Worm (Caenorhabditis elegans): ENCODE data around the gene ppk-3.

ce11 chrX:12943166-12943565 is 32.3 kb downstream of the ppk-3 start, which contains the start of gene gmap-2:
- TF ChIP-seq nhr-11 (tag; optimal IDR thresholded peaks at IDR 0.05) = no peak
- no peak for TF ChIP-seq ahr-1 (tag; optimal IDR thresholded peaks at IDR 0.05)
- no peak for TF ChIP-seq ceh-30 (tag; optimal IDR thresholded peaks at IDR 0.05)
- TF ChIP-seq pax-1 (tag; optimal IDR thresholded peaks at IDR 0.05) = no peak
- TF ChIP-seq rnt-1 (tag; optimal IDR thresholded peaks at IDR 0.05) = no peak
- TF ChIP-seq hlh-15 (tag; optimal IDR thresholded peaks at IDR 0.05) = no peak
- TF ChIP-seq pqm-1 (tag; optimal IDR thresholded peaks at IDR 0.05) = no peak
- no peak for TF ChIP-seq gmeb-2 (tag; optimal IDR thresholded peaks at IDR 0.05)
- no peak for TF ChIP-seq odd-2 (tag; optimal IDR thresholded peaks at IDR 0.05)
- TF ChIP-seq ceh-22 (tag; optimal IDR thresholded peaks at IDR 0.05) = no peak
- no peak for TF ChIP-seq K09A11.1 (tag; optimal IDR thresholded peaks at IDR 0.05; ENCODE audit: insufficient read depth)
- no peak for TF ChIP-seq pha-4 (tag; optimal IDR thresholded peaks at IDR 0.05)

All from whole organism, late embryonic.